Worm (Caenorhabditis elegans) whole organism, late embryonic: ENCODE results near the gene srw-109.

ENCODE experiments used
- F13H6.1 ChIP-seq: sonication (generic microtip); optimal IDR thresholded peaks from 2 replicates; lab custom pipeline; 2016; ENCODE audit warnings: missing genetic modification characterization, missing compliant biosample characterization
- K02D7.2 ChIP-seq: sonication (generic microtip); optimal IDR thresholded peaks from 2 replicates; lab custom pipeline; 2017; ENCODE audit warnings: mild to moderate bottlenecking, missing genetic modification characterization, missing compliant biosample characterization
- K09A11.1 ChIP-seq: sonication (generic microtip); optimal IDR thresholded peaks from 2 replicates; lab custom pipeline; 2017; ENCODE audit warnings: antibody characterized with exemption, mild to moderate bottlenecking, missing genetic modification characterization, missing compliant biosample characterization; ENCODE audit not compliant: insufficient read depth
- T23F11.4 ChIP-seq: fragments of 200-800 bp; sonication (Bioruptor generic); optimal IDR thresholded peaks from 2 replicates; lab custom pipeline; 2018; ENCODE audit warnings: mild to moderate bottlenecking, missing genetic modification characterization, missing compliant biosample characterization
- ahr-1 ChIP-seq: sonication (generic microtip); optimal IDR thresholded peaks from 2 replicates; lab custom pipeline; 2016; ENCODE audit warnings: missing genetic modification characterization, missing compliant biosample characterization
- ceh-14 ChIP-seq: sonication (generic microtip); optimal IDR thresholded peaks from 2 replicates; lab custom pipeline; 2016; ENCODE audit warnings: missing genotype, missing genetic modification characterization, missing compliant biosample characterization
- ceh-30 ChIP-seq: fragments of 150-350 bp; optimal IDR thresholded peaks from 2 replicates; lab custom pipeline; 2014; ENCODE audit warnings: missing biosample characterization, missing genetic modification characterization
- ceh-31 ChIP-seq: sonication (generic microtip); optimal IDR thresholded peaks from 2 replicates; lab custom pipeline; 2016; ENCODE audit warnings: missing genetic modification characterization, missing compliant biosample characterization
- ceh-34 ChIP-seq: sonication (generic microtip); optimal IDR thresholded peaks from 2 replicates; lab custom pipeline; 2016; ENCODE audit warnings: mild to moderate bottlenecking, missing genetic modification characterization, missing compliant biosample characterization
- ceh-48 ChIP-seq: sonication (generic microtip); optimal IDR thresholded peaks from 2 replicates; lab custom pipeline; 2016; ENCODE audit warnings: missing genetic modification characterization, inconsistent platforms, missing compliant biosample characterization
- ceh-6 ChIP-seq: fragments of 200-800 bp; sonication (Bioruptor generic); optimal IDR thresholded peaks from 2 replicates; lab custom pipeline; 2018; ENCODE audit warnings: mild to moderate bottlenecking, missing genetic modification characterization, missing compliant biosample characterization
- dve-1 ChIP-seq: sonication (generic microtip); optimal IDR thresholded peaks from 2 replicates; lab custom pipeline; 2017; ENCODE audit warnings: antibody characterized with exemption, mild to moderate bottlenecking, missing genetic modification characterization, missing compliant biosample characterization
- eyg-1 ChIP-seq: sonication (generic microtip); optimal IDR thresholded peaks from 2 replicates; lab custom pipeline; 2016; ENCODE audit warnings: missing genotype, missing genetic modification characterization, missing compliant biosample characterization
- fax-1 ChIP-seq: sonication (generic microtip); optimal IDR thresholded peaks from 2 replicates; lab custom pipeline; 2016; ENCODE audit warnings: missing genotype, missing genetic modification characterization, missing compliant biosample characterization
- gmeb-2 ChIP-seq: sonication (generic microtip); optimal IDR thresholded peaks from 2 replicates; lab custom pipeline; 2016; ENCODE audit warnings: missing genetic modification characterization, inconsistent platforms, missing compliant biosample characterization
- hlh-15 ChIP-seq: sonication (generic microtip); optimal IDR thresholded peaks from 2 replicates; lab custom pipeline; 2016; ENCODE audit warnings: missing genetic modification characterization, missing compliant biosample characterization
- hlh-30 ChIP-seq: sonication (generic microtip); optimal IDR thresholded peaks from 2 replicates; lab custom pipeline; 2017; ENCODE audit warnings: antibody characterized with exemption, missing genetic modification characterization, missing compliant biosample characterization; ENCODE audit not compliant: insufficient read depth
- hlh-6 ChIP-seq: sonication (generic microtip); optimal IDR thresholded peaks from 2 replicates; lab custom pipeline; 2016; ENCODE audit warnings: missing genotype, missing genetic modification characterization, missing compliant biosample characterization
- lim-6 ChIP-seq: sonication (generic microtip); optimal IDR thresholded peaks from 2 replicates; lab custom pipeline; 2016; ENCODE audit warnings: missing genetic modification characterization, missing compliant biosample characterization
- lin-11 ChIP-seq: fragments of 200-800 bp; sonication (Bioruptor generic); optimal IDR thresholded peaks from 2 replicates; lab custom pipeline; 2018; ENCODE audit warnings: mild to moderate bottlenecking, missing genetic modification characterization, missing compliant biosample characterization
- madf-2 ChIP-seq: sonication (generic microtip); optimal IDR thresholded peaks from 2 replicates; lab custom pipeline; 2017; ENCODE audit warnings: missing genetic modification characterization, missing compliant biosample characterization
- mec-3 ChIP-seq: sonication (generic microtip); optimal IDR thresholded peaks from 2 replicates; lab custom pipeline; 2016; ENCODE audit warnings: borderline replicate concordance, missing genetic modification characterization, missing compliant biosample characterization
- npax-4 ChIP-seq: sonication (generic microtip); optimal IDR thresholded peaks from 2 replicates; lab custom pipeline; 2016; ENCODE audit warnings: missing genetic modification characterization, missing compliant biosample characterization
- pag-3 ChIP-seq: sonication (generic microtip); optimal IDR thresholded peaks from 2 replicates; lab custom pipeline; 2016; ENCODE audit warnings: missing compliant biosample characterization, missing genetic modification characterization, borderline replicate concordance
- pat-9 ChIP-seq: fragments of 200-800 bp; sonication (Bioruptor generic); optimal IDR thresholded peaks from 2 replicates; lab custom pipeline; 2018; ENCODE audit warnings: mild to moderate bottlenecking, missing genetic modification characterization, moderate library complexity, missing compliant biosample characterization
- pha-4 ChIP-seq: fragments of 150-350 bp; optimal IDR thresholded peaks from 2 replicates; lab custom pipeline; 2018; ENCODE audit warnings: missing biosample characterization, missing genetic modification reagents, missing genetic modification characterization
- sdc-2 ChIP-seq: sonication (generic microtip); optimal IDR thresholded peaks from 2 replicates; lab custom pipeline; 2016; ENCODE audit warnings: missing genotype, missing genetic modification characterization, missing compliant biosample characterization
- sox-2 ChIP-seq: fragments of 200-800 bp; sonication (Bioruptor generic); IDR thresholded peaks from 2 replicates; pipeline ENCODE4 v1.3.6; 2022; ENCODE audit warnings: missing genetic modification reagents, missing genetic modification characterization, missing compliant biosample characterization
- sox-4 ChIP-seq: sonication (generic microtip); optimal IDR thresholded peaks from 2 replicates; lab custom pipeline; 2017; ENCODE audit warnings: mild to moderate bottlenecking, missing genetic modification characterization, inconsistent platforms, missing compliant biosample characterization
- syd-9 ChIP-seq: sonication (generic microtip); optimal IDR thresholded peaks from 2 replicates; lab custom pipeline; 2016; ENCODE audit warnings: mild to moderate bottlenecking, missing genetic modification characterization, moderate library complexity, missing compliant biosample characterization
- tbx-2 ChIP-seq: sonication (generic microtip); optimal IDR thresholded peaks from 2 replicates; lab custom pipeline; 2016; ENCODE audit warnings: missing genetic modification characterization, missing compliant biosample characterization
- tbx-7 ChIP-seq: sonication (generic microtip); optimal IDR thresholded peaks from 2 replicates; lab custom pipeline; 2016; ENCODE audit warnings: missing genotype, missing genetic modification characterization, missing compliant biosample characterization
- unc-3 ChIP-seq, 2 experiments: fragments of 200-800 bp in 1 of 2; sonication (Bioruptor generic) in 1 of 2; sonication (generic microtip) in 1 of 2; conservative IDR thresholded peaks in 1 of 2; optimal IDR thresholded peaks in 1 of 2; 2 replicates each; pipeline versions ENCODE4 v1.3.6 to Lab custom; 2016 to 2022; ENCODE audit warnings: missing compliant biosample characterization in 2 of 2, missing genetic modification characterization in 2 of 2, missing genetic modification reagents in 1 of 2
- unc-55 ChIP-seq: sonication (generic microtip); optimal IDR thresholded peaks from 2 replicates; lab custom pipeline; 2017; ENCODE audit warnings: missing biosample characterization, missing genetic modification reagents, missing genetic modification characterization
- unc-86 ChIP-seq: sonication (generic microtip); optimal IDR thresholded peaks from 2 replicates; lab custom pipeline; 2016; ENCODE audit warnings: missing genetic modification characterization, missing compliant biosample characterization

Gene srw-109

ce11 chrV:574639-575038, 34.1 kb downstream of the srw-109 start, which contains the start of gene C14C6.13:
C14C6.13 (minus strand) TSS chrV:574739.
- TF ChIP-seq ceh-6, result no peak
- TF ChIP-seq K09A11.1 (tag; lab: Kevin White, UChicago), result no peak
- TF ChIP-seq dve-1 (tag; lab: Kevin White, UChicago), result no peak
- no peak for TF ChIP-seq ahr-1 (tag; lab: Kevin White, UChicago)
- TF ChIP-seq sox-2 (GFP tag; lab: Robert Waterston, UW), result no peak
- TF ChIP-seq K02D7.2 (tag; lab: Kevin White, UChicago), result no peak
- TF ChIP-seq ceh-30 (tag; lab: Kevin White, UChicago), result no peak
- no peak for TF ChIP-seq lim-6 (tag; lab: Kevin White, UChicago)
- TF ChIP-seq ceh-34 (tag; lab: Kevin White, UChicago), result no peak
- TF ChIP-seq T23F11.4, result no peak
- no peak for TF ChIP-seq unc-3 (GFP tag; conservative IDR thresholded peaks at IDR 0.05; lab: Robert Waterston, UW)
- TF ChIP-seq unc-3 (tag; optimal IDR thresholded peaks at IDR 0.05; lab: Kevin White, UChicago), result no peak
- no peak for TF ChIP-seq tbx-2 (tag; lab: Kevin White, UChicago)
- TF ChIP-seq madf-2 (tag; lab: Kevin White, UChicago), result no peak
- TF ChIP-seq ceh-48, result no peak

ce11 chrV:568105-568504, 40.6 kb downstream of the srw-109 start, which contains the start of gene sri-72:
sri-72 (minus strand) TSS chrV:568205.
- no peak for TF ChIP-seq K09A11.1 (tag; lab: Kevin White, UChicago)
- no peak for TF ChIP-seq gmeb-2 (tag; lab: Kevin White, UChicago)
- no peak for TF ChIP-seq pha-4
- TF ChIP-seq hlh-15 (tag; lab: Kevin White, UChicago), result no peak
- no peak for TF ChIP-seq K02D7.2 (tag; lab: Kevin White, UChicago)
- no peak for TF ChIP-seq syd-9 (tag; lab: Kevin White, UChicago)
- TF ChIP-seq, all 69 proteins: peak for 0

DNA sequence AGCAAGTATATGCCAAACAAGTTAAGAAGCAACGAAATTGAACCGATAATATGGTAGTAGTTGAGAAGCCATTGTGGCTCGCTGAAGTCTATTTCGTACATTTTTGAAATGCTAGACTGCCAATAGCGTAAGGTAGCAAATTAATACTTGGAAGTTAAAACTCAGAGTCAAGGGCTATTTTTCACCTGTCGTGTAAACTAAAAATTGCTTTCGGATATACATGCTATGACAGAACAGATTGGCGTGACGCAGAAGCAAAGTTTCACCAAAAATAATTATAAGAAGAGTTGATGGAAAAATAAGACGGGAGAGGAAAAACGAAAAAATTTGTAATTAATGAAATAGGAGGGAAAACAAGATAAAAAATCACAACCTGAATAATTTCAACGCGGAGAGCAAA, 42.8 kb downstream of the srw-109 start, which contains the start of gene sri-73:
TSS of gene sri-73 (minus strand) at position 101 of the 400 bp plus-strand sequence.
- no peak for TF ChIP-seq hlh-6 (tag; lab: Kevin White, UChicago)
- no peak for TF ChIP-seq F13H6.1 (tag; lab: Kevin White, UChicago)
- no peak for TF ChIP-seq ahr-1 (tag; lab: Kevin White, UChicago)
- no peak for TF ChIP-seq mec-3 (tag; lab: Kevin White, UChicago)
- no peak for TF ChIP-seq unc-86
- TF ChIP-seq unc-55 (GFP tag; lab: Kevin White, UChicago), result no peak
- TF ChIP-seq pat-9 (tag; lab: Kevin White, UChicago), result no peak
- no peak for TF ChIP-seq sox-4
- TF ChIP-seq ceh-14, result no peak
- TF ChIP-seq sox-2 (GFP tag; lab: Robert Waterston, UW), result no peak
- no peak for TF ChIP-seq lim-6 (tag; lab: Kevin White, UChicago)
- TF ChIP-seq pag-3 (tag; lab: Kevin White, UChicago), result no peak
- TF ChIP-seq fax-1, result no peak
- TF ChIP-seq sdc-2 (tag; lab: Kevin White, UChicago), result no peak
- TF ChIP-seq hlh-30 (tag; lab: Kevin White, UChicago), result no peak
- no peak for TF ChIP-seq lin-11
- no peak for TF ChIP-seq T23F11.4
- no peak for TF ChIP-seq K09A11.1 (tag; lab: Kevin White, UChicago)
- no peak for TF ChIP-seq tbx-7 (tag; lab: Kevin White, UChicago)
- TF ChIP-seq eyg-1 (tag; lab: Kevin White, UChicago), result no peak
- TF ChIP-seq, all 69 proteins: peak for 0

- TF ChIP-seq pat-9 (tag; lab: Kevin White, UChicago), result no peak
- TF ChIP-seq npax-4 (tag; lab: Kevin White, UChicago), result no peak
- no peak for TF ChIP-seq ceh-31 (tag; lab: Kevin White, UChicago)
- TF ChIP-seq ceh-6, result no peak
- TF ChIP-seq ceh-14, result no peak
- TF ChIP-seq madf-2 (tag; lab: Kevin White, UChicago), result no peak
- TF ChIP-seq tbx-7 (tag; lab: Kevin White, UChicago), result no peak
- TF ChIP-seq unc-3 (GFP tag; conservative IDR thresholded peaks at IDR 0.05; lab: Robert Waterston, UW), result no peak
- TF ChIP-seq unc-3 (tag; optimal IDR thresholded peaks at IDR 0.05; lab: Kevin White, UChicago), result no peak
These were observed 45.9 kb downstream of the srw-109 start, which contains the start of gene C14C6.2 for ce11 chrV:562834-563233. C14C6.2 (plus strand) TSS chrV:563134.
